Worm (Caenorhabditis elegans) whole organism, L4/young adult: ENCODE measurements around the gene lips-13.

Source experiments
- W03F9.2 ChIP-seq: fragments of 150-350 bp; optimal IDR thresholded peaks from 2 replicates; lab custom pipeline; 2014; ENCODE audit warnings: missing biosample characterization, missing genetic modification characterization
- dao-5 ChIP-seq: sonication (generic microtip); optimal IDR thresholded peaks from 2 replicates; lab custom pipeline; 2016; ENCODE audit warnings: missing genotype, missing genetic modification characterization, moderate library complexity, missing compliant biosample characterization
- him-1 ChIP-seq: sonication (generic microtip); optimal IDR thresholded peaks from 2 replicates; lab custom pipeline; 2016; ENCODE audit warnings: missing genotype, missing genetic modification reagents, missing genetic modification characterization, missing compliant biosample characterization

lips-13 gene

DNA sequence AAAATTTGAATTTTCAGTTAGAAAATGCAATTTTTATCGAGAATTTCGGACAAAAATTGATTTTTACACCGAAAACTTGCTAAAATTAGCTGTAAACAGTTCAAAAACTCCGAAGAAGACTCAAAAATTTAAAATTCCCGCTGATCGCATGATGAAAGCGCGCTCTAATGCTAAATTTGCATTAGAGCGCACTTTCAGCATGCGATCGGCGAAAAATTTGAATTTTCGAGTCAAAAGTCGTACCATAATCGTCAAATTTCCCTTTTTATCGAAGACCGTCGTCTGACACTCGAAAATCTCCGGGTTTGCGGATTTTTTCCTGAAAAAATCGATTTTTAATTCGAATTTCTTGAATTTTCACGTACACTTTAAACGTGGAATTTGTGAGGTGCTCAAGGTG is 15.5 kb upstream of the lips-13 start:
- no peak for TF ChIP-seq W03F9.2 (tag; lab: Kevin White, UChicago)
- no peak for TF ChIP-seq dao-5 (tag; lab: Kevin White, UChicago)
- no peak for TF ChIP-seq him-1

- TF ChIP-seq W03F9.2 (tag; lab: Kevin White, UChicago) (no peak), him-1 (no peak), dao-5 (tag; lab: Kevin White, UChicago) (no peak)
Observed at ce11 chrII:1132750-1133149, 14.9 kb upstream of the lips-13 start.

DNA sequence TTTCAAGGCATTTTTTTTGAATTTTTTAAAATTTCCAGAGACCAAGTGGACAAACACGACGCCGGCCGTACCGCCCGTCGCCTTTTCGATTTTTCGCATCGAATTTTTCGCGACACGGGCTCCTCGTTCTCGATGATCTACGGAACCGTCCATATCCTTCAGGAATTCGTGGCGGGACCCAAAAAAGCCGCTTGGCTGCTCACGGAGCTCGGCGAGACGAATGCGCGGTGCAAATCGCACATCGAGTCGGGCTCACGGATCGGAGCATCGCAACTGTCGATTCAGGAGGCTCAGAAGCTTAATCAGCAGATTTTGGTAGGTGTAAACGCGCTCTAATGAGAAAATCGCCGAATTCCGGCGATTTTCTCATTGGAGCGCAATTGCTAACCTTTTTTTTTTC is 14.0 kb upstream of the lips-13 start:
- no peak for TF ChIP-seq dao-5 (tag; lab: Kevin White, UChicago)

DNA sequence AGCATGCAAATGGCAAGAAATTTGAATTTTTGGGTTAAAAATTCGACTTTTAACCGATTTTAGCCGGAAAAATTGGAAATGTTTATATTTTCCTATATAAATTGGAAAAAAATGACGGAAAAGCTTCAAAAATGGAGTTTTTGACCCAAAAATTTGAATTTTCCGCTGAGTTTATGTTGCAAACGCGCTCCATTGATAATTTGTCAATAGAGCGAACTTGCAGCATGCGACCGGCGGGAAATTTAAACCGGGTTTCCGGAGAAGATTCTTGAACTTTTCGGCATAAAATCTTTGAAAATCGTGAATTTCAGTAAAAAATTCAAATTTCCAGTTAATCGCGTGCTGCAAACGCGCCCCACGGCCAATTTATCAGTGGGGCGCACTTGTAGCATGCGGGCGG is 13.5 kb upstream of the lips-13 start:
- TF ChIP-seq dao-5 (tag; lab: Kevin White, UChicago) (no peak), W03F9.2 (tag; lab: Kevin White, UChicago) (no peak), him-1 (no peak)

ce11 chrII:1130241-1130640 is 12.4 kb upstream of the lips-13 start:
- TF ChIP-seq dao-5 (tag; lab: Kevin White, UChicago) = no peak
- TF ChIP-seq him-1 = no peak
- TF ChIP-seq W03F9.2 (tag; lab: Kevin White, UChicago) = no peak

- TF ChIP-seq him-1 (no peak), dao-5 (tag; lab: Kevin White, UChicago) (no peak)
Observed at ce11 chrII:1127676-1128075, 9.8 kb upstream of the lips-13 start, which contains the start of gene taf-6.1. Gene taf-6.1, plus strand, starts transcription at chrII:1127976.

- no peak for TF ChIP-seq him-1
- no peak for TF ChIP-seq dao-5 (tag; lab: Kevin White, UChicago)
- TF ChIP-seq W03F9.2 (tag; lab: Kevin White, UChicago) = no peak
Observed at ce11 chrII:1126472-1126871, 8.6 kb upstream of the lips-13 start.

ce11 chrII:1124757-1125156 is 6.9 kb upstream of the lips-13 start:
- TF ChIP-seq dao-5 (tag; lab: Kevin White, UChicago) (no peak), W03F9.2 (tag; lab: Kevin White, UChicago) (no peak), him-1 (no peak)

DNA sequence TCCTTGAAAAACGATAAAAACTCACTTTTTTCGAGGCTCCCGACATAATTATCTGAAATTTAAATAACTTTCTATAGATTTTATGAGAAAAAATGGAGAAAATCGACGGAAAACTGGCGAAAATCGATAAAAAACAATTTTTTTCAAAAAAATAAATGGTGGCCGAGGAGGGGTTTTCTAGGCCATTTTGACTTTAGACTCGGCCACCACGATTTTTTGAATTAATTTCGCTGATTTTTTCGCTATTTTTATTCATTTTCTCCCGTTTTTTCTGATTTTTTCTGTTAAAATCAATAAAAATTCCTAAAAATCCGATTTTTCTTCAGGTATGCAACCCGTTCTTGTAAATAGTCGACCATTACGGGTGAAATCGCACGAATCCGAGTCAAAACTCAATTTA is 5.4 kb upstream of the lips-13 start, which contains the start of the genes sut-1 and eri-3:
sut-1 (minus strand) TSS at position 58 of the 400 bp plus-strand sequence.
eri-3 (plus strand) TSS at position 327 of the 400 bp plus-strand sequence.
- TF ChIP-seq him-1 (no peak), W03F9.2 (tag; lab: Kevin White, UChicago) (no peak), dao-5 (tag; lab: Kevin White, UChicago) (no peak)

DNA sequence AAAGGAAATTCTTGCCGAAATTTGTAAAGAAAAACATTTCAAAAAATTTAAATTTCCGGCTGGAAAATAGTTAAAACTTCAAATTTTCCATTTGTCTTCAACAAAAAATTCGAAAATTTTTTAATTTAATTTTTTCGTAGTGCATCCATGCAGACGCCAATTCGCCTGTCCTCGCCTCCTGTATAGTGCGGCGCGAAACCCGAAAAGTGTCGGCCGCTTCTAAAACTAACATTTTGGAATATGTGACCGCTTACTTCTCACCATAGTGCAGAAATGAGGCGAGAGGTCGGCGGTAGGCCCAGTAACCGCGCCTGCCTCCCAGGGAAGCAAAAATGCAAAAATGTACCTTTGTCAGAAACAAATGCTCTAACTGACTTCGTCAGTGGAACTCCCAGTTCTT is 1.3 kb downstream of the lips-13 start:
- TF ChIP-seq him-1 (no peak), W03F9.2 (tag; lab: Kevin White, UChicago) (no peak), dao-5 (tag; lab: Kevin White, UChicago) (no peak)

DNA sequence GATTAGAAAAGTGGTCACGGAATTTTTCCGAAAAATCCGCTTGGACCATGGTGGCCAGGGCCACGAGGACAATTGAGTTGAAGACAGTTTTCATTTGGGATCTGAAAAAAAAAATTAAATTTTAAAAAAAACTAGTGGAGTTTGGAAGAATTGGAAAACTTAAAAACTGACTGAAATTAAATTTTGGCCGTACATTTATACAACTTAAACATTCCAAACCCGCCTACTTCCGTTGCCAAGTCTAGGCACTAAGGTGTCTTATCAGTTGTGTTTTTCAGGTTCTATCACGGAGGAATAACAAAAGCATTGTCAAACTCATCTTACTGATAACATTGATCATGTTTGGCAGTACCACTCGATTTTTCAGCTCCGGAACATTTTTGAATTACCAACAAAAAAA is 3.7 kb downstream of the lips-13 start, which contains the start of gene lips-12:
lips-12 (minus strand) TSS at position 101 of the 400 bp plus-strand sequence.
- no peak for TF ChIP-seq dao-5 (tag; lab: Kevin White, UChicago)
- TF ChIP-seq W03F9.2 (tag; lab: Kevin White, UChicago) = no peak
- TF ChIP-seq him-1 = no peak

- no peak for TF ChIP-seq W03F9.2 (tag; lab: Kevin White, UChicago)
- no peak for TF ChIP-seq dao-5 (tag; lab: Kevin White, UChicago)
- no peak for TF ChIP-seq him-1
Observed at ce11 chrII:1110901-1111300, 6.9 kb downstream of the lips-13 start, which contains the start of gene lips-11. Gene lips-11, minus strand, starts transcription at chrII:1111001.

DNA sequence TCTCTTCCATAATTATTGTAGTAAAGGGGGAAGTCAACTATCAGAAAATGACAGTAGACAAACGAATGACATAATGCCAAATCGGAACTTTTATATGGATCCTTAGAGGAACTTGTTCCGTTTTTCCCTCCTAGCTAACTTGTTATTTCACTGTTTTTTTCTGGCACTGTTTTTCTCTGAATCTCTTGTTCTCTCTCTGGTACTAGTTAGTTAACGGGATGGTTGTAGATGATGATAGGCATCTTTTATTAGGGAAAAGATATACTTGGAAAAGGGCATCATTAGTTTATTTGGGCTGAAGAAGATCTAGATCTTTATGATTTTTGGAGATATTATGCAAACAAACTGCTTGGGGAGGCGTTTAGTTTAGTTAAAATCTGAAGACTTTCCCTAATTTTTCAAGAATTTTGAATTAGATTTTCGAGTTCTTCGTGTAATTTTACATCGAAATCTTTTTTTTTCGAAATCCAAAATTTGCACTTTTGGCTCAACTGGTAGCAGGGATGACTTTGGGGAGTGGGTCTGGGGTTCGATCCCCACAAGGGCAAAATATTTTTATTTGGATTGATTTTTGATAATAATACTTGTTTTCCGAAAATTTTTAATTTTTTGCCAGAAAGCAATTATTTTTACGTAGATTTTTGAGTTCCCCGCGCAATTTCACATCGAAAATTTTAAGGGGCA is 10.8 kb downstream of the lips-13 start, which contains the start of gene col-40:
col-40 (minus strand) TSS at position 51 of the 684 bp plus-strand sequence.
- no peak for TF ChIP-seq W03F9.2 (tag; lab: Kevin White, UChicago)
- no peak for TF ChIP-seq him-1
- no peak for TF ChIP-seq dao-5 (tag; lab: Kevin White, UChicago)

- no peak for TF ChIP-seq him-1
- TF ChIP-seq dao-5 (tag; lab: Kevin White, UChicago) = no peak
- TF ChIP-seq W03F9.2 (tag; lab: Kevin White, UChicago) = no peak
Observed at ce11 chrII:1105291-1105690, 12.6 kb downstream of the lips-13 start.

ce11 chrII:1104409-1104808 is 13.4 kb downstream of the lips-13 start, which contains the start of gene T13B5.9:
Gene T13B5.9, minus strand, starts transcription at chrII:1104509.
- no peak for TF ChIP-seq W03F9.2 (tag; lab: Kevin White, UChicago)
- no peak for TF ChIP-seq him-1
- no peak for TF ChIP-seq dao-5 (tag; lab: Kevin White, UChicago)
